Worm (Caenorhabditis elegans): Measurements from ENCODE around the gene slc-17.3.

- TF ChIP-seq lin-32 (GFP tag; optimal IDR thresholded peaks at IDR 0.05) (no peak), lsy-2 (tag; optimal IDR thresholded peaks at IDR 0.05) (no peak), nhr-237 (tag; optimal IDR thresholded peaks at IDR 0.05) (no peak), ceh-43 (GFP tag; optimal IDR thresholded peaks at IDR 0.05) (no peak), unc-62 (GFP tag; optimal IDR thresholded peaks at IDR 0.05) (peak; percentile 28), lin-13 (tag; optimal IDR thresholded peaks at IDR 0.05) (no peak), blmp-1 (tag; optimal IDR thresholded peaks at IDR 0.05) (no peak)
Measured at ce11 chrIII:7907515-7907914, 42.4 kb upstream of the slc-17.3 start, which contains the start of gene pcp-5.

Data from whole organism, mixed stage, embryonic.